Fruit fly (Drosophila melanogaster): ENCODE results near the gene CG31088.

CG31088 gene

dm6 chr3R:15984483-15985118 is 33.9 kb upstream of the CG31088 start (continued):
- TF ChIP-seq psq (GFP tag; optimal IDR thresholded peaks at IDR 0.05) = peak; percentile 73

- TF ChIP-seq Abd-B (GFP tag; optimal IDR thresholded peaks at IDR 0.05) (no peak), Myc (optimal IDR thresholded peaks at IDR 0.05) (peak; percentile 46)
Observed at dm6 chr3R:15983541-15984229, 32.9 kb upstream of the CG31088 start.

dm6 chr3R:15975170-15975569 is 24.4 kb upstream of the CG31088 start:
- TF ChIP-seq dmrt93B (GFP tag; optimal IDR thresholded peaks at IDR 0.05) = no peak
- TF ChIP-seq CG32264 (GFP tag; optimal IDR thresholded peaks at IDR 0.05) = no peak
- no peak for TF ChIP-seq Hr78 (GFP tag; optimal IDR thresholded peaks at IDR 0.05)
- TF ChIP-seq psq (GFP tag; optimal IDR thresholded peaks at IDR 0.05) = no peak
- TF ChIP-seq h (GFP tag; optimal IDR thresholded peaks at IDR 0.05) = no peak
- no peak for TF ChIP-seq sage (GFP tag; optimal IDR thresholded peaks at IDR 0.05)

dm6 chr3R:15974235-15974634 is 23.5 kb upstream of the CG31088 start:
- TF ChIP-seq br (GFP tag; optimal IDR thresholded peaks at IDR 0.05) = peak; percentile 74
- no peak for TF ChIP-seq CrebA (GFP tag; optimal IDR thresholded peaks at IDR 0.05; ENCODE audit: borderline replicate concordance)
- TF ChIP-seq Rel (GFP tag; optimal IDR thresholded peaks at IDR 0.05) = no peak
- TF ChIP-seq Rel (tag; optimal IDR thresholded peaks at IDR 0.05) = no peak
- peak; percentile 63 for TF ChIP-seq Hnf4 (GFP tag; optimal IDR thresholded peaks at IDR 0.05)
- TF ChIP-seq sage (GFP tag; optimal IDR thresholded peaks at IDR 0.05) = no peak
- no peak for TF ChIP-seq Dif (GFP tag; optimal IDR thresholded peaks at IDR 0.05; ENCODE audit: partially characterized antibody)
- TF ChIP-seq jim (GFP tag; optimal IDR thresholded peaks at IDR 0.05) = no peak
- peak; percentile 66 for TF ChIP-seq sv (GFP tag; optimal IDR thresholded peaks at IDR 0.05)
- no peak for TF ChIP-seq pan (optimal IDR thresholded peaks at IDR 0.05)
- no peak for TF ChIP-seq dl (GFP tag; optimal IDR thresholded peaks at IDR 0.05; ENCODE audit: insufficient read depth in 1 of 2, partially characterized antibody in 2 of 2)
- TF ChIP-seq Jra (GFP tag; optimal IDR thresholded peaks at IDR 0.05) = peak; percentile 37
- peak; percentile 9 to 85 for TF ChIP-seq foxo (GFP tag; optimal IDR thresholded peaks at IDR 0.05)
- TF ChIP-seq GATAd (GFP tag; optimal IDR thresholded peaks at IDR 0.05) = no peak
- peak; percentile 69 for TF ChIP-seq OdsH (GFP tag; optimal IDR thresholded peaks at IDR 0.05)
- peak; percentile 80 for TF ChIP-seq rgr (GFP tag; optimal IDR thresholded peaks at IDR 0.05)
- TF ChIP-seq h (GFP tag; optimal IDR thresholded peaks at IDR 0.05) = peak; percentile 85
- no peak for TF ChIP-seq tai (GFP tag; optimal IDR thresholded peaks at IDR 0.05)
- no peak for TF ChIP-seq dsf (GFP tag; optimal IDR thresholded peaks at IDR 0.05; ENCODE audit: borderline replicate concordance)
- peak; percentile 1 for TF ChIP-seq CG9705 (GFP tag; optimal IDR thresholded peaks at IDR 0.05)
- peak; percentile 53 for TF ChIP-seq Sp1 (GFP tag; optimal IDR thresholded peaks at IDR 0.05)
- peak; percentile 84 for TF ChIP-seq fru (GFP tag; optimal IDR thresholded peaks at IDR 0.05)
- TF ChIP-seq Hr83 (GFP tag; optimal IDR thresholded peaks at IDR 0.05; ENCODE audit: poor library complexity, severe bottlenecking) = peak; percentile 37
- TF ChIP-seq HLH106 (tag; optimal IDR thresholded peaks at IDR 0.05) = peak; percentile 79
- TF ChIP-seq Abd-B (GFP tag; optimal IDR thresholded peaks at IDR 0.05) = no peak
- TF ChIP-seq woc (GFP tag; optimal IDR thresholded peaks at IDR 0.05) = peak; percentile 33
- TF ChIP-seq Hr78 (GFP tag; optimal IDR thresholded peaks at IDR 0.05) = no peak
- no peak for TF ChIP-seq brk (GFP tag; optimal IDR thresholded peaks at IDR 0.05)
- no peak for TF ChIP-seq Myc (optimal IDR thresholded peaks at IDR 0.05)
- no peak for TF ChIP-seq N (GFP tag; optimal IDR thresholded peaks at IDR 0.05)
- no peak for TF ChIP-seq Dfd (GFP tag; optimal IDR thresholded peaks at IDR 0.05)
- TF ChIP-seq CG32264 (GFP tag; optimal IDR thresholded peaks at IDR 0.05) = peak; percentile 29
- TF ChIP-seq ey (GFP tag; optimal IDR thresholded peaks at IDR 0.05) = peak; percentile 84
- peak; percentile 16 for TF ChIP-seq Mio (GFP tag; optimal IDR thresholded peaks at IDR 0.05)
- no peak for TF ChIP-seq Vsx2 (GFP tag; optimal IDR thresholded peaks at IDR 0.05; ENCODE audit: partially characterized antibody)
- peak; percentile 37 for TF ChIP-seq dmrt93B (GFP tag; optimal IDR thresholded peaks at IDR 0.05)
- no peak for TF ChIP-seq usp (GFP tag; optimal IDR thresholded peaks at IDR 0.05)
- TF ChIP-seq lola (GFP tag; optimal IDR thresholded peaks at IDR 0.05) = no peak

All from whole organism, wandering third instar larva.